Fruit fly (Drosophila melanogaster) whole organism, embryonic: ENCODE results near the gene CG33668.

ENCODE experiments used
- Adf1 ChIP-seq: fragments of 200-800 bp; sonication (Bioruptor generic); IDR thresholded peaks from 2 replicates; pipeline ENCODE4 v1.3.6; 2022; ENCODE audit warnings: missing biosample characterization, missing genetic modification characterization
- CG1024 ChIP-seq: fragments of 200-800 bp; sonication (Bioruptor generic); IDR thresholded peaks from 2 replicates; pipeline ENCODE4 v1.3.6; 2022; ENCODE audit warnings: missing biosample characterization, missing genetic modification characterization
- CG10462 ChIP-seq: fragments of 200-800 bp; sonication (Bioruptor generic); optimal IDR thresholded peaks from 2 replicates; lab custom pipeline; 2016; ENCODE audit warnings: missing biosample characterization, missing genetic modification characterization
- CG11398 ChIP-seq: fragments of 200-800 bp; sonication (Bioruptor generic); optimal IDR thresholded peaks from 2 replicates; lab custom pipeline; 2016; ENCODE audit warnings: missing biosample characterization, missing genetic modification characterization
- CG12155 ChIP-seq: fragments of 200-800 bp; sonication (Bioruptor generic); optimal IDR thresholded peaks from 3 replicates; lab custom pipeline; 2016; ENCODE audit warnings: missing biosample characterization, missing genetic modification characterization
- CG13123 ChIP-seq: fragments of 200-800 bp; sonication (Bioruptor generic); optimal IDR thresholded peaks from 2 replicates; lab custom pipeline; 2016; ENCODE audit warnings: missing biosample characterization, missing genetic modification characterization
- CG14050 ChIP-seq: fragments of 200-800 bp; sonication (Bioruptor generic); IDR thresholded peaks from 3 replicates; pipeline ENCODE4 v1.3.6; 2022; ENCODE audit warnings: missing biosample characterization, missing genetic modification characterization
- CG14860 ChIP-seq: fragments of 200-800 bp; sonication (Bioruptor generic); IDR thresholded peaks from 3 replicates; pipeline ENCODE4 v1.3.6; 2022; ENCODE audit warnings: missing biosample characterization, missing genetic modification characterization; ENCODE audit not compliant: partially characterized antibody
- CG15073 ChIP-seq: fragments of 200-800 bp; sonication (Bioruptor generic); optimal IDR thresholded peaks from 2 replicates; lab custom pipeline; 2016; ENCODE audit warnings: missing biosample characterization, missing genetic modification characterization
- CG1529 ChIP-seq: fragments of 200-800 bp; sonication (Bioruptor generic); optimal IDR thresholded peaks from 3 replicates; lab custom pipeline; 2018; ENCODE audit warnings: missing biosample characterization, missing genetic modification characterization
- CG15601 ChIP-seq: fragments of 200-800 bp; sonication (Bioruptor generic); optimal IDR thresholded peaks from 3 replicates; lab custom pipeline; 2019; ENCODE audit warnings: missing biosample characterization, mild to moderate bottlenecking, missing genetic modification characterization, moderate library complexity
- CG15696 ChIP-seq: fragments of 200-800 bp; sonication (Bioruptor generic); optimal IDR thresholded peaks from 2 replicates; lab custom pipeline; 2019; ENCODE audit warnings: missing biosample characterization, mild to moderate bottlenecking, missing genetic modification characterization, moderate library complexity
- CG17186 ChIP-seq: fragments of 200-800 bp; sonication (Bioruptor generic); optimal IDR thresholded peaks from 3 replicates; lab custom pipeline; 2017; ENCODE audit warnings: missing biosample characterization, missing genetic modification reagents, missing genetic modification characterization
- CG17361 ChIP-seq: fragments of 200-800 bp; sonication (Bioruptor generic); IDR thresholded peaks from 3 replicates; pipeline ENCODE4 v1.3.6; 2022; ENCODE audit warnings: missing biosample characterization, missing genetic modification characterization
- CG18619 ChIP-seq: fragments of 200-800 bp; sonication (Bioruptor generic); optimal IDR thresholded peaks from 3 replicates; lab custom pipeline; 2017; ENCODE audit warnings: missing biosample characterization, mild to moderate bottlenecking, missing genetic modification characterization
- CG2889 ChIP-seq: fragments of 200-800 bp; sonication (Bioruptor generic); IDR thresholded peaks from 3 replicates; pipeline ENCODE4 v1.3.6; 2022; ENCODE audit warnings: missing biosample characterization, missing genetic modification characterization
- CG32532 ChIP-seq: fragments of 200-800 bp; sonication (Bioruptor generic); IDR thresholded peaks from 2 replicates; pipeline ENCODE4 v1.3.6; 2022; ENCODE audit warnings: missing biosample characterization, missing genetic modification characterization
- CG5245 ChIP-seq: fragments of 200-800 bp; sonication (Bioruptor generic); optimal IDR thresholded peaks from 3 replicates; lab custom pipeline; 2016; ENCODE audit warnings: missing biosample characterization, missing genetic modification characterization
- CG6175 ChIP-seq: fragments of 200-800 bp; sonication (Bioruptor generic); IDR thresholded peaks from 3 replicates; pipeline ENCODE4 v1.3.6; 2022; ENCODE audit warnings: missing biosample characterization, missing genetic modification characterization
- CG7357 ChIP-seq: fragments of 200-800 bp; sonication (Bioruptor generic); IDR thresholded peaks from 3 replicates; pipeline ENCODE4 v1.3.6; 2022; ENCODE audit warnings: missing biosample characterization, missing genetic modification characterization
- CG8388 ChIP-seq: fragments of 200-800 bp; sonication (Bioruptor generic); optimal IDR thresholded peaks from 2 replicates; lab custom pipeline; 2019; ENCODE audit warnings: missing biosample characterization, mild to moderate bottlenecking, missing genetic modification characterization, moderate library complexity
- Camta ChIP-seq: fragments of 200-800 bp; sonication (Bioruptor generic); optimal IDR thresholded peaks from 2 replicates; lab custom pipeline; 2016; ENCODE audit warnings: missing biosample characterization, missing genetic modification characterization
- Deaf1 ChIP-seq: fragments of 200-800 bp; optimal IDR thresholded peaks from 3 replicates; lab custom pipeline; 2019; ENCODE audit warnings: missing biosample characterization, mild to moderate bottlenecking, missing genetic modification characterization, moderate library complexity
- Dip2 ChIP-seq: fragments of 200-800 bp; sonication (Bioruptor generic); IDR thresholded peaks from 2 replicates; pipeline ENCODE4 v1.3.6; 2022; ENCODE audit warnings: missing biosample characterization, missing genetic modification characterization
- Dp ChIP-seq: fragments of 200-800 bp; sonication (Bioruptor generic); optimal IDR thresholded peaks from 2 replicates; lab custom pipeline; 2018; ENCODE audit warnings: missing biosample characterization, mild to moderate bottlenecking, missing genetic modification characterization, moderate library complexity
- Ets65A ChIP-seq: fragments of 200-800 bp; sonication (Bioruptor generic); peaks from one replicate; lab custom pipeline; 2016; ENCODE audit warnings: missing biosample characterization, missing genetic modification characterization
- Gug ChIP-seq: fragments of 200-800 bp; sonication (Bioruptor generic); IDR thresholded peaks from 4 replicates; pipeline ENCODE4 v1.3.6; 2022; ENCODE audit warnings: missing biosample characterization, missing genetic modification characterization
- Hmx ChIP-seq: fragments of 200-800 bp; sonication (Bioruptor generic); optimal IDR thresholded peaks from 2 replicates; lab custom pipeline; 2016; ENCODE audit warnings: missing biosample characterization, missing genetic modification characterization
- Hr39 ChIP-seq: fragments of >200 bp; optimal IDR thresholded peaks from 2 replicates; lab custom pipeline; 2017
- Hsf ChIP-seq: fragments of 200-800 bp; sonication (Bioruptor generic); optimal IDR thresholded peaks from 3 replicates; lab custom pipeline; 2016; ENCODE audit warnings: missing biosample characterization, missing genetic modification characterization
- Meics ChIP-seq: fragments of 200-800 bp; sonication (Bioruptor generic); optimal IDR thresholded peaks from 2 replicates; lab custom pipeline; 2017; ENCODE audit warnings: missing biosample characterization, mild to moderate bottlenecking, missing genetic modification characterization
- Nf-YA ChIP-seq: fragments of 200-800 bp; sonication (Bioruptor generic); IDR thresholded peaks from 2 replicates; pipeline ENCODE4 v1.3.6; 2022; ENCODE audit warnings: missing biosample characterization, missing genetic modification characterization
- Optix ChIP-seq: fragments of 200-800 bp; sonication (Bioruptor generic); IDR thresholded peaks from 3 replicates; pipeline ENCODE4 v1.3.6; 2022; ENCODE audit warnings: missing biosample characterization, missing genetic modification characterization
- Pdp1 ChIP-seq, 2 experiments: fragments of 200-800 bp; sonication (Bioruptor generic); optimal IDR thresholded peaks; 3 replicates each; lab custom pipeline; 2016; ENCODE audit warnings: missing biosample characterization in 2 of 2, missing genetic modification characterization in 2 of 2, mild to moderate bottlenecking in 1 of 2, moderate library complexity in 1 of 2
- abd-A ChIP-seq: fragments of 200-800 bp; sonication (Bioruptor generic); optimal IDR thresholded peaks from 3 replicates; lab custom pipeline; 2019; ENCODE audit warnings: missing biosample characterization, mild to moderate bottlenecking, missing genetic modification characterization, moderate library complexity
- ara ChIP-seq: fragments of 200-800 bp; sonication (Bioruptor generic); IDR thresholded peaks from 2 replicates; pipeline ENCODE4 v1.3.6; 2022; ENCODE audit warnings: missing biosample characterization, missing genetic modification characterization
- ash1 ChIP-seq: fragments of 200-800 bp; sonication (Bioruptor generic); optimal IDR thresholded peaks from 2 replicates; lab custom pipeline; 2018; ENCODE audit warnings: missing biosample characterization, mild to moderate bottlenecking, missing genetic modification characterization
- bowl ChIP-seq: fragments of 200-800 bp; sonication (Bioruptor generic); IDR thresholded peaks from 2 replicates; pipeline ENCODE4 v1.3.6; 2022; ENCODE audit warnings: missing biosample characterization, missing genetic modification characterization
- chm ChIP-seq: fragments of 200-800 bp; sonication (Bioruptor generic); IDR thresholded peaks from 2 replicates; pipeline ENCODE4 v1.3.6; 2022; ENCODE audit warnings: missing biosample characterization, missing genetic modification characterization
- chn ChIP-seq: fragments of 200-800 bp; sonication (Bioruptor generic); optimal IDR thresholded peaks from 2 replicates; lab custom pipeline; 2016; ENCODE audit warnings: missing biosample characterization, missing genetic modification characterization
- dimm ChIP-seq: fragments of 200-800 bp; sonication (Bioruptor generic); IDR thresholded peaks from 2 replicates; pipeline ENCODE4 v1.3.6; 2022; ENCODE audit warnings: missing biosample characterization, missing genetic modification characterization
- dpn ChIP-seq, 2 experiments: fragments of 200-800 bp; sonication (Bioruptor generic); optimal IDR thresholded peaks; 3 replicates each; lab custom pipeline; 2016; ENCODE audit warnings: missing biosample characterization in 2 of 2, missing genetic modification characterization in 2 of 2
- esg ChIP-seq: fragments of 200-800 bp; sonication (Bioruptor generic); conservative IDR thresholded peaks from 2 replicates; pipeline ENCODE4 v1.3.6; 2022; ENCODE audit warnings: missing biosample characterization, missing genetic modification characterization
- fd64A ChIP-seq: fragments of 200-800 bp; sonication (Bioruptor generic); optimal IDR thresholded peaks from 3 replicates; lab custom pipeline; 2018; ENCODE audit warnings: missing biosample characterization, mild to moderate bottlenecking, missing genetic modification characterization
- gem ChIP-seq: fragments of 200-800 bp; sonication (Bioruptor generic); optimal IDR thresholded peaks from 2 replicates; lab custom pipeline; 2019; ENCODE audit warnings: missing biosample characterization, mild to moderate bottlenecking, missing genetic modification characterization, moderate library complexity
- gro ChIP-seq: fragments of 200-800 bp; sonication (Bioruptor generic); optimal IDR thresholded peaks from 2 replicates; lab custom pipeline; 2016; ENCODE audit warnings: missing biosample characterization, missing genetic modification characterization
- hbn ChIP-seq: fragments of 200-800 bp; sonication (Bioruptor generic); IDR thresholded peaks from 2 replicates; pipeline ENCODE4 v1.3.6; 2022; ENCODE audit warnings: missing biosample characterization, missing genetic modification characterization; ENCODE audit not compliant: partially characterized antibody
- knrl ChIP-seq: fragments of 200-800 bp; sonication (Bioruptor generic); IDR thresholded peaks from 3 replicates; pipeline ENCODE4 v1.3.6; 2022; ENCODE audit warnings: missing biosample characterization, missing genetic modification characterization; ENCODE audit not compliant: partially characterized antibody
- lbe ChIP-seq: fragments of 200-800 bp; sonication (Bioruptor generic); optimal IDR thresholded peaks from 2 replicates; lab custom pipeline; 2016; ENCODE audit warnings: missing biosample characterization, mild to moderate bottlenecking, missing genetic modification characterization
- lola ChIP-seq, 3 experiments: fragments of >200 bp in 2 of 3; fragments of 200-800 bp in 1 of 3; sonication (Bioruptor generic) in 1 of 3; optimal IDR thresholded peaks; 2 replicates each; lab custom pipeline; 2017 to 2019; ENCODE audit warnings: missing biosample characterization in 3 of 3, missing genetic modification characterization in 3 of 3, mild to moderate bottlenecking in 1 of 3, moderate library complexity in 1 of 3
- pan ChIP-seq, 4 experiments: fragments of >200 bp in 3 of 4; fragments of 200-800 bp in 1 of 4; sonication (Bioruptor generic) in 1 of 4; optimal IDR thresholded peaks in 3 of 4; IDR thresholded peaks in 1 of 4; 2 replicates each; pipeline versions ENCODE4 v1.3.6 to Lab custom; 2017 to 2022; ENCODE audit warnings: missing biosample characterization in 2 of 4, missing genetic modification characterization in 2 of 4, mixed read lengths in 1 of 4
- yki ChIP-seq: fragments of >200 bp; optimal IDR thresholded peaks from 3 replicates; lab custom pipeline; 2018

Gene CG33668

dm6 chrX:6375636-6376035, 43.6 kb downstream of the CG33668 start (continued):
- no peak for TF ChIP-seq Dp (GFP tag; lab: Kevin White, UChicago)
- no peak for TF ChIP-seq Dip2 (GFP tag; lab: Robert Waterston, UW)
- no peak for TF ChIP-seq CG11398 (GFP tag; lab: Kevin White, UChicago)
- no peak for TF ChIP-seq lbe (GFP tag; lab: Kevin White, UChicago)
- TF ChIP-seq pan (optimal IDR thresholded peaks at IDR 0.05; lab: Kevin White, UChicago) = no peak
- TF ChIP-seq pan (GFP tag; optimal IDR thresholded peaks at IDR 0.05 in 1 of 2, IDR thresholded peaks at IDR 0.05 in 1 of 2) = no peak
- TF ChIP-seq Nf-YA = no peak
- peak; percentile 8 for TF ChIP-seq Deaf1 (tag; lab: Kevin White, UChicago)
- peak; percentile 97 for TF ChIP-seq Ets65A
- no peak for TF ChIP-seq CG15073 (GFP tag; lab: Kevin White, UChicago)
- TF ChIP-seq Hsf = peak; percentile 46
- TF ChIP-seq knrl (GFP tag; lab: Robert Waterston, UW) = no peak
- no peak; the same call in 3 of the 4 replicates for TF ChIP-seq Gug (GFP tag; lab: Robert Waterston, UW)
- no peak for TF ChIP-seq abd-A (tag; lab: Kevin White, UChicago)
- peak; percentile 36 for TF ChIP-seq CG18619 (GFP tag; lab: Kevin White, UChicago)
- no peak for TF ChIP-seq CG15696 (tag; lab: Kevin White, UChicago)
- TF ChIP-seq CG10462 (GFP tag; lab: Kevin White, UChicago) = no peak
- TF ChIP-seq esg (GFP tag; lab: Robert Waterston, UW) = 0 out of 2 replicates have a peak, but pooled peaks have one; percentile 18
- TF ChIP-seq CG1024 (GFP tag; lab: Robert Waterston, UW) = no peak
- TF ChIP-seq hbn (GFP tag; lab: Robert Waterston, UW) = no peak
- no peak for TF ChIP-seq CG17186
- no peak for TF ChIP-seq CG8388
- no peak for TF ChIP-seq CG15601 (tag; lab: Kevin White, UChicago)
- TF ChIP-seq fd64A (GFP tag; lab: Kevin White, UChicago) = no peak
- TF ChIP-seq CG6175 (GFP tag; lab: Robert Waterston, UW) = no peak
- peak; percentile 73 for TF ChIP-seq gem (tag; lab: Kevin White, UChicago)
- TF ChIP-seq bowl (GFP tag; lab: Robert Waterston, UW) = no peak
- TF ChIP-seq Hr39 = no peak
- TF ChIP-seq Optix (GFP tag; lab: Robert Waterston, UW) = no peak
- TF ChIP-seq CG32532 (GFP tag; lab: Robert Waterston, UW) = no peak
- no peak for TF ChIP-seq CG14050 (GFP tag; lab: Robert Waterston, UW)
- no peak for TF ChIP-seq CG1529 (GFP tag; lab: Kevin White, UChicago)
- no peak for TF ChIP-seq Camta (GFP tag; lab: Kevin White, UChicago)
- no peak for TF ChIP-seq CG14860 (GFP tag; lab: Robert Waterston, UW)
- TF ChIP-seq lola (GFP tag; optimal IDR thresholded peaks at IDR 0.05; lab: Kevin White, UChicago) = no peak
- TF ChIP-seq dpn (GFP tag; optimal IDR thresholded peaks at IDR 0.05; lab: Kevin White, UChicago) = peak; percentile 32 to 48
- peak; percentile 6 to 26 for TF ChIP-seq Pdp1 (GFP tag; optimal IDR thresholded peaks at IDR 0.05; lab: Kevin White, UChicago)
- TF ChIP-seq CG2889 (GFP tag; lab: Robert Waterston, UW) = no peak
- peak; percentile 10 for TF ChIP-seq CG5245 (GFP tag; lab: Kevin White, UChicago)
- TF ChIP-seq CG17361 (GFP tag; lab: Robert Waterston, UW) = peak; percentile 43; the same call in 1 of the 3 replicates
- no peak for TF ChIP-seq Hmx (GFP tag; lab: Kevin White, UChicago)
- no peak for TF ChIP-seq CG7357
- TF ChIP-seq ash1 = no peak
- TF ChIP-seq CG13123 = no peak
- peak; percentile 64 for TF ChIP-seq Meics (GFP tag; lab: Kevin White, UChicago)
- peak; percentile 48; the same call in 1 of the 2 replicates for TF ChIP-seq ara (GFP tag; lab: Robert Waterston, UW)
- no peak for TF ChIP-seq CG12155 (GFP tag; lab: Kevin White, UChicago)
- TF ChIP-seq chn (GFP tag; lab: Kevin White, UChicago) = peak; percentile 39
- TF ChIP-seq dimm (GFP tag; lab: Robert Waterston, UW) = no peak
- no peak for TF ChIP-seq yki
- TF ChIP-seq Adf1 = no peak
- TF ChIP-seq chm = 0 out of 2 replicates have a peak, but pooled peaks have one; percentile 33
- TF ChIP-seq gro = peak; percentile 38
